Worm (Caenorhabditis elegans) whole organism, early embryonic: ENCODE results near the gene C31E10.6.
A peak's percentile ranks its signal among the peaks of the same experiment; 100 is the strongest.

Source experiments
- B0310.2 ChIP-seq: sonication (generic microtip); optimal IDR thresholded peaks from 2 replicates; lab custom pipeline; 2016; ENCODE audit warnings: mild to moderate bottlenecking, missing genetic modification characterization, missing compliant biosample characterization
- F13C5.2 ChIP-seq: sonication (generic microtip); optimal IDR thresholded peaks from 2 replicates; lab custom pipeline; 2017; ENCODE audit warnings: mild to moderate bottlenecking, missing genetic modification characterization, inconsistent platforms, missing compliant biosample characterization
- aly-1 ChIP-seq: sonication (generic microtip); optimal IDR thresholded peaks from 2 replicates; lab custom pipeline; 2016; ENCODE audit warnings: missing genetic modification characterization, missing compliant biosample characterization
- ama-1 ChIP-seq: fragments of 150-350 bp; optimal IDR thresholded peaks from 2 replicates; lab custom pipeline; 2014
- ceh-13 ChIP-seq: fragments of 200-800 bp; sonication (Bioruptor generic); optimal IDR thresholded peaks from 2 replicates; lab custom pipeline; 2018; ENCODE audit warnings: mild to moderate bottlenecking, missing genetic modification characterization, missing compliant biosample characterization
- ceh-36 ChIP-seq: sonication (generic microtip); optimal IDR thresholded peaks from 2 replicates; lab custom pipeline; 2016; ENCODE audit warnings: missing genetic modification characterization, inconsistent platforms, missing compliant biosample characterization
- ets-7 ChIP-seq: sonication (generic microtip); optimal IDR thresholded peaks from 2 replicates; lab custom pipeline; 2016; ENCODE audit warnings: missing genotype, missing genetic modification characterization, missing compliant biosample characterization
- flt-1 ChIP-seq: fragments of 200-800 bp; sonication (Bioruptor generic); IDR thresholded peaks from 2 replicates; pipeline ENCODE4 v1.3.6; 2022; ENCODE audit warnings: missing genetic modification characterization, missing compliant biosample characterization
- hmbx-1 ChIP-seq: sonication (generic microtip); optimal IDR thresholded peaks from 2 replicates; lab custom pipeline; 2016; ENCODE audit warnings: mild to moderate bottlenecking, missing genetic modification characterization, missing compliant biosample characterization
- hmg-4 ChIP-seq: fragments of 200-800 bp; sonication (Bioruptor generic); optimal IDR thresholded peaks from 2 replicates; lab custom pipeline; 2018; ENCODE audit warnings: mild to moderate bottlenecking, missing genetic modification characterization, missing compliant biosample characterization
- hnd-1 ChIP-seq: sonication (generic microtip); optimal IDR thresholded peaks from 2 replicates; lab custom pipeline; 2016; ENCODE audit warnings: missing genetic modification characterization, missing compliant biosample characterization
- pes-1 ChIP-seq: fragments of 200-800 bp; sonication (Bioruptor generic); IDR thresholded peaks from 2 replicates; pipeline ENCODE4 v1.3.6; 2022; ENCODE audit warnings: missing genetic modification reagents, missing genetic modification characterization, missing compliant biosample characterization
- scrt-1 ChIP-seq: fragments of 200-800 bp; sonication (Bioruptor generic); IDR thresholded peaks from 2 replicates; pipeline ENCODE4 v1.3.6; 2022; ENCODE audit warnings: missing genetic modification characterization, missing compliant biosample characterization
- sea-1 ChIP-seq: fragments of 200-800 bp; sonication (Bioruptor generic); conservative IDR thresholded peaks from 2 replicates; pipeline ENCODE4 v1.3.6; 2022; ENCODE audit warnings: missing genetic modification characterization, missing compliant biosample characterization
- tbx-11 ChIP-seq: fragments of 200-800 bp; sonication (Bioruptor generic); IDR thresholded peaks from 2 replicates; pipeline ENCODE4 v1.3.6; 2022; ENCODE audit warnings: missing genetic modification characterization, missing compliant biosample characterization
- tbx-37 ChIP-seq: fragments of 200-800 bp; sonication (Bioruptor generic); conservative IDR thresholded peaks from 2 replicates; pipeline ENCODE4 v1.3.6; 2022; ENCODE audit warnings: missing genetic modification reagents, missing genetic modification characterization, missing compliant biosample characterization
- tra-4 ChIP-seq: sonication (generic microtip); optimal IDR thresholded peaks from 2 replicates; lab custom pipeline; 2017; ENCODE audit warnings: missing genetic modification characterization, missing compliant biosample characterization

Gene C31E10.6

DNA sequence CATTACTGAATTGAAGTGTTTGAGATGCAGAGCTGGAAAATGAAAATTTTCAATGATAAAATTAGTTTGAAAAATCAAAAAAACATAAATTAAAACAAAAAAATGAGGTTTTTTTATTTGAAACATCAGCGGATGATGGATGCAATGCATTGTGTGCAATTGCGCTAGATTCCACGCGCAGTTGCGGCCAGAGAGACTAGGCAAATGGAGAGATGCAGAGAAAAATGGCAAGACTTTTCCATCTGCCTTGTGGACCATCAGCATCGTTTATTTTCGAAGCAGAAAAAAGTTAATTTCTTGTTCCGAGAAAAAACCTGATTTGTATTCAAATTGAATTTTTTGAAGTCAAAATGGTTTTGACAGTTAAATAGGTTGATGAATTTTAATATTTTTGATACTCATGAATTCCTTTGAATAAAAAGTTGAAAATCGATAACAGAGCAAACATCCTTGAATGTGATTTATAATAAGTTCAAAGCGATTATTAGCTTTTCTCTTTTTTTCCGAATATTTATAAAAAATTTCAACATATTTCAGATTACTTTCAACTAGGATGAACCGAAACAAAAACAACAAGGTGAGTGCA lies at the start of gene C31E10.6, which contains the start of gene C31E10.5:
TSS of gene C31E10.6 (plus strand) at position 536 of the 586 bp plus-strand sequence.
TSS of gene C31E10.5 (minus strand) at position 32 of the 586 bp plus-strand sequence.
- no peak for TF ChIP-seq sea-1
- TF ChIP-seq F13C5.2 (tag; lab: Kevin White, UChicago), result peak; percentile 66
- TF ChIP-seq scrt-1 (GFP tag; lab: Robert Waterston, UW), result 0 out of 2 replicates have a peak, but pooled peaks have one; percentile 34
- 0 out of 2 replicates have a peak, but pooled peaks have one; percentile 9 for TF ChIP-seq tbx-37 (GFP tag; lab: Robert Waterston, UW)

- no peak for TF ChIP-seq scrt-1 (GFP tag; lab: Robert Waterston, UW)
- no peak for TF ChIP-seq hmbx-1
- TF ChIP-seq ama-1 (lab: Kevin White, UChicago), result no peak
- TF ChIP-seq sea-1, result no peak
- TF ChIP-seq aly-1 (tag; lab: Kevin White, UChicago), result no peak
- TF ChIP-seq tbx-11 (GFP tag; lab: Robert Waterston, UW), result no peak
- TF ChIP-seq tbx-37 (GFP tag; lab: Robert Waterston, UW), result no peak
- TF ChIP-seq F13C5.2 (tag; lab: Kevin White, UChicago), result no peak
- no peak for TF ChIP-seq B0310.2 (tag; lab: Kevin White, UChicago)
- no peak for TF ChIP-seq ets-7 (tag; lab: Kevin White, UChicago)
- no peak for TF ChIP-seq ceh-13 (GFP tag; lab: Kevin White, UChicago)
- no peak for TF ChIP-seq flt-1
- no peak for TF ChIP-seq hmg-4 (GFP tag; lab: Kevin White, UChicago)
- TF ChIP-seq ceh-36, result no peak
- no peak for TF ChIP-seq pes-1
- no peak for TF ChIP-seq hnd-1 (tag; lab: Kevin White, UChicago)
- TF ChIP-seq tra-4 (tag; lab: Kevin White, UChicago), result no peak
Measured at ce11 chrX:13946693-13947583, 49.2 kb upstream of the C31E10.6 start.

ce11 chrX:13948167-13948566 lies 48.0 kb upstream of the C31E10.6 start:
- no peak for TF ChIP-seq pes-1
- peak; percentile 62 for TF ChIP-seq aly-1 (tag; lab: Kevin White, UChicago)
- TF ChIP-seq F13C5.2 (tag; lab: Kevin White, UChicago), result peak; percentile 62
- 0 out of 2 replicates have a peak, but pooled peaks have one; percentile 47 for TF ChIP-seq tbx-11 (GFP tag; lab: Robert Waterston, UW)
- TF ChIP-seq hmg-4 (GFP tag; lab: Kevin White, UChicago), result peak; percentile 87

- TF ChIP-seq pes-1, result no peak
- no peak for TF ChIP-seq hmg-4 (GFP tag; lab: Kevin White, UChicago)
- TF ChIP-seq sea-1, result no peak
- TF ChIP-seq aly-1 (tag; lab: Kevin White, UChicago), result no peak
- no peak for TF ChIP-seq ceh-36
- TF ChIP-seq ceh-13 (GFP tag; lab: Kevin White, UChicago), result no peak
- no peak for TF ChIP-seq scrt-1 (GFP tag; lab: Robert Waterston, UW)
- TF ChIP-seq ama-1 (lab: Kevin White, UChicago), result no peak
- no peak for TF ChIP-seq B0310.2 (tag; lab: Kevin White, UChicago)
- TF ChIP-seq hmbx-1, result no peak
- no peak for TF ChIP-seq ets-7 (tag; lab: Kevin White, UChicago)
Measured at ce11 chrX:13948810-13949209, 47.3 kb upstream of the C31E10.6 start, which contains the start of gene alg-1. alg-1 (plus strand) TSS chrX:13949110.

ce11 chrX:13950620-13951152 lies 45.5 kb upstream of the C31E10.6 start:
- TF ChIP-seq hnd-1 (tag; lab: Kevin White, UChicago) (no peak), pes-1 (no peak), B0310.2 (tag; lab: Kevin White, UChicago) (peak; percentile 40), hmg-4 (GFP tag; lab: Kevin White, UChicago) (peak; percentile 81), scrt-1 (GFP tag; lab: Robert Waterston, UW) (0 out of 2 replicates have a peak, but pooled peaks have one; percentile 30), F13C5.2 (tag; lab: Kevin White, UChicago) (peak; percentile 38), aly-1 (tag; lab: Kevin White, UChicago) (peak; percentile 44)

- TF ChIP-seq tra-4 (tag; lab: Kevin White, UChicago), result no peak
- TF ChIP-seq hnd-1 (tag; lab: Kevin White, UChicago), result no peak
Measured at ce11 chrX:13952347-13952746, 43.8 kb upstream of the C31E10.6 start.

DNA sequence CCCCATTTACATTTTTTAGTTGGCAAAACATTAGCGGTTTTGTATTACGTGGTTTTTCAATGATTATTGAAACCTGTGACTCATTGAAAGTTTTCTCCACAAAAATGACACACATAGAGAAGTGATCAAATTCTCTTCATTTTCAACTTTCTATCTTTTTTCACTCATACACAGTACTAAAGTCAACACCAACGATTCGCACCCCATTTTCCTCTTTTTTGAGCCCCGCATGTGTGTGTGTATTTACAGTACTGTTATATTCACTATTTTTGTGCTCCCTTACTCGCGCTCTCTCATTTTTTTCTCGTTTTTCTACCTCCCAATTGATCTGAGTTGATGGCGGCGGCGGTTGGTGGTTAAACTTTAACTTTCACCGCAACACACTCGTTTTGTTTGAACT lies 37.7 kb upstream of the C31E10.6 start:
- TF ChIP-seq hnd-1 (tag; lab: Kevin White, UChicago) (no peak), flt-1 (no peak), B0310.2 (tag; lab: Kevin White, UChicago) (no peak), sea-1 (no peak), hmg-4 (GFP tag; lab: Kevin White, UChicago) (no peak), aly-1 (tag; lab: Kevin White, UChicago) (no peak), tra-4 (tag; lab: Kevin White, UChicago) (no peak), ceh-36 (no peak), F13C5.2 (tag; lab: Kevin White, UChicago) (no peak), scrt-1 (GFP tag; lab: Robert Waterston, UW) (no peak), hmbx-1 (no peak), tbx-11 (GFP tag; lab: Robert Waterston, UW) (no peak), tbx-37 (GFP tag; lab: Robert Waterston, UW) (no peak)
